Worm (Caenorhabditis elegans) whole organism, L2 larva: ENCODE measurements around the gene fbxa-169.
A peak's percentile ranks its signal among the peaks of the same experiment; 100 is the strongest.

Experiments used
- Y55F3AM.14 ChIP-seq: fragments of 200-800 bp; sonication (Bioruptor generic); optimal IDR thresholded peaks from 2 replicates; lab custom pipeline; 2018; ENCODE audit warnings: mild to moderate bottlenecking, missing genetic modification characterization, missing compliant biosample characterization
- ZK546.5 ChIP-seq: sonication (generic microtip); optimal IDR thresholded peaks from 2 replicates; lab custom pipeline; 2017; ENCODE audit warnings: missing biosample characterization, missing genetic modification characterization
- alr-1 ChIP-seq: fragments of 150-350 bp; optimal IDR thresholded peaks from 2 replicates; lab custom pipeline; 2014; ENCODE audit warnings: missing biosample characterization, missing genetic modification characterization
- aly-2 ChIP-seq: fragments of 150-350 bp; optimal IDR thresholded peaks from 2 replicates; lab custom pipeline; 2014; ENCODE audit warnings: missing biosample characterization, missing genetic modification characterization
- ama-1 ChIP-seq: fragments of 150-350 bp; optimal IDR thresholded peaks from 2 replicates; lab custom pipeline; 2018; ENCODE audit warnings: inconsistent platforms
- blmp-1 ChIP-seq: sonication (generic microtip); optimal IDR thresholded peaks from 2 replicates; lab custom pipeline; 2017; ENCODE audit warnings: missing genetic modification characterization, mild to moderate bottlenecking, missing compliant biosample characterization, antibody characterized with exemption, moderate library complexity; ENCODE audit not compliant: insufficient read depth
- elt-1 ChIP-seq: fragments of 150-350 bp; optimal IDR thresholded peaks from 2 replicates; lab custom pipeline; 2014; ENCODE audit warnings: missing biosample characterization, missing genetic modification characterization
- elt-3 ChIP-seq: sonication (generic microtip); optimal IDR thresholded peaks from 2 replicates; lab custom pipeline; 2017; ENCODE audit warnings: missing biosample characterization, missing genetic modification characterization
- fos-1 ChIP-seq: fragments of 150-350 bp; optimal IDR thresholded peaks from 2 replicates; lab custom pipeline; 2014; ENCODE audit warnings: missing biosample characterization, missing genetic modification characterization
- gmeb-1 ChIP-seq: fragments of 150-350 bp; optimal IDR thresholded peaks from 2 replicates; lab custom pipeline; 2014; ENCODE audit warnings: missing biosample characterization, missing genetic modification characterization
- lin-11 ChIP-seq: fragments of 150-350 bp; sonication (generic microtip); optimal IDR thresholded peaks from 2 replicates; lab custom pipeline; 2014; ENCODE audit warnings: missing biosample characterization, missing genetic modification characterization, inconsistent platforms, mixed read lengths
- lin-13 ChIP-seq: fragments of 150-350 bp; optimal IDR thresholded peaks from 2 replicates; lab custom pipeline; 2014; ENCODE audit warnings: missing biosample characterization, missing genetic modification reagents, missing genetic modification characterization
- lsy-2 ChIP-seq, 2 experiments: fragments of 150-350 bp in 1 of 2; sonication (generic microtip) in 1 of 2; optimal IDR thresholded peaks; 2 replicates each; lab custom pipeline; 2014 to 2017; ENCODE audit warnings: missing biosample characterization in 2 of 2, missing genetic modification characterization in 2 of 2
- nhr-10 ChIP-seq: sonication (generic microtip); optimal IDR thresholded peaks from 2 replicates; lab custom pipeline; 2017; ENCODE audit warnings: missing biosample characterization, missing genetic modification characterization
- nhr-11 ChIP-seq: fragments of 150-350 bp; optimal IDR thresholded peaks from 2 replicates; lab custom pipeline; 2014; ENCODE audit warnings: missing biosample characterization, missing genetic modification characterization
- nhr-21 ChIP-seq: fragments of 150-350 bp; optimal IDR thresholded peaks from 2 replicates; lab custom pipeline; 2014; ENCODE audit warnings: missing biosample characterization, missing genetic modification characterization
- nhr-23 ChIP-seq: fragments of 150-350 bp; optimal IDR thresholded peaks from 2 replicates; lab custom pipeline; 2014; ENCODE audit warnings: missing biosample characterization, missing genetic modification reagents, missing genetic modification characterization
- nhr-237 ChIP-seq: fragments of 150-350 bp; optimal IDR thresholded peaks from 2 replicates; lab custom pipeline; 2014; ENCODE audit warnings: missing biosample characterization, missing genetic modification characterization
- nhr-77 ChIP-seq: fragments of 150-350 bp; optimal IDR thresholded peaks from 2 replicates; lab custom pipeline; 2014; ENCODE audit warnings: missing biosample characterization, missing genetic modification characterization
- peb-1 ChIP-seq: fragments of 150-350 bp; optimal IDR thresholded peaks from 2 replicates; lab custom pipeline; 2014; ENCODE audit warnings: missing biosample characterization, missing genetic modification characterization
- sem-4 ChIP-seq: fragments of 150-350 bp; optimal IDR thresholded peaks from 2 replicates; lab custom pipeline; 2014; ENCODE audit warnings: missing biosample characterization, missing genetic modification reagents, missing genetic modification characterization
- skn-1 ChIP-seq: sonication (generic microtip); optimal IDR thresholded peaks from 2 replicates; lab custom pipeline; 2017; ENCODE audit warnings: missing biosample characterization, missing genetic modification characterization
- sma-3 ChIP-seq: sonication (generic microtip); optimal IDR thresholded peaks from 2 replicates; lab custom pipeline; 2016; ENCODE audit warnings: missing genetic modification reagents, missing genetic modification characterization, missing compliant biosample characterization
- sma-9 ChIP-seq, 2 experiments: fragments of 150-350 bp in 1 of 2; sonication (generic microtip) in 1 of 2; optimal IDR thresholded peaks; 2 replicates each; lab custom pipeline; 2014 to 2016; ENCODE audit warnings: missing genetic modification characterization in 2 of 2, mild to moderate bottlenecking in 1 of 2, missing biosample characterization in 1 of 2, missing compliant biosample characterization in 1 of 2, missing genetic modification reagents in 1 of 2, moderate library complexity in 1 of 2
- snpc-4 ChIP-seq: fragments of 150-350 bp; optimal IDR thresholded peaks from 2 replicates; lab custom pipeline; 2014; ENCODE audit warnings: missing biosample characterization, missing genetic modification characterization
- unc-55 ChIP-seq: fragments of 150-350 bp; sonication (generic microtip); optimal IDR thresholded peaks from 3 replicates; lab custom pipeline; 2014; ENCODE audit warnings: missing biosample characterization, missing genetic modification reagents, missing genetic modification characterization
- unc-62 ChIP-seq: fragments of 150-350 bp; optimal IDR thresholded peaks from 2 replicates; lab custom pipeline; 2014; ENCODE audit warnings: missing biosample characterization, missing genetic modification reagents, missing genetic modification characterization
- ztf-11 ChIP-seq: sonication (generic microtip); optimal IDR thresholded peaks from 2 replicates; lab custom pipeline; 2017; ENCODE audit warnings: missing biosample characterization, missing genetic modification characterization
- ztf-4 ChIP-seq: fragments of 150-350 bp; optimal IDR thresholded peaks from 2 replicates; lab custom pipeline; 2014; ENCODE audit warnings: missing biosample characterization, missing genetic modification characterization

fbxa-169 gene

DNA sequence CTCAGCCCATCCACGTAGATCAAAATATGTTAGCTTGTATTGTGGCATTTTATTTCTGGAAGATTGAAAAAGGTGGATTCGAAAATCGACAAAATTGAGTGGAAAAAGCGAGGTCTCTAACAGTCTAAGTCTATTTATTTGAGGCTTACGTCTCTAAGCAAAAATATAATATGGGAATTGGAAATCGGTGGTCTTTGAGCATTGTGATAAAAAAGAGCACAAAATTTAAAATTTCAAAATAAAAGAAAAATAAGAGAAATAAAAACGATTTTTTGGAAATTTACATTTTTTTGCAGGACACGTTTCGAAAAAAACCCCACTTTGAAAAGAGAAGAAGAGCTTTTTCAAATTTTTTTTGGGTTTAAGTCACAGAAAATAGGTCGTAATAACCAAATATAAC lies 35.2 kb upstream of the fbxa-169 start, which contains the start of gene gst-15:
Gene gst-15, minus strand, starts transcription at position 101 of the 400 bp plus-strand sequence.
- no peak for TF ChIP-seq ama-1 (lab: Kevin White, UChicago)
- TF ChIP-seq fos-1 (tag; lab: Kevin White, UChicago): no peak
- no peak for TF ChIP-seq ztf-11 (tag; lab: Kevin White, UChicago)
- TF ChIP-seq blmp-1 (tag; lab: Kevin White, UChicago): no peak
- no peak for TF ChIP-seq snpc-4 (tag; lab: Kevin White, UChicago)
- no peak for TF ChIP-seq unc-62 (GFP tag; lab: Kevin White, UChicago)
- no peak for TF ChIP-seq elt-1 (tag; lab: Kevin White, UChicago)

ce11 chrII:13614516-13614915 lies 33.8 kb upstream of the fbxa-169 start:
- TF ChIP-seq gmeb-1 (tag; lab: Kevin White, UChicago) (no peak), ztf-11 (tag; lab: Kevin White, UChicago) (no peak), ZK546.5 (tag; lab: Kevin White, UChicago) (no peak), ztf-4 (tag; lab: Kevin White, UChicago) (no peak), lin-11 (tag; lab: Kevin White, UChicago) (no peak), nhr-10 (tag; lab: Kevin White, UChicago) (no peak), nhr-23 (tag; lab: Kevin White, UChicago) (no peak), nhr-11 (no peak), sma-9 (GFP tag; optimal IDR thresholded peaks at IDR 0.05; lab: Kevin White, UChicago) (no peak), sma-9 (tag; optimal IDR thresholded peaks at IDR 0.05; lab: Kevin White, UChicago) (no peak), fos-1 (tag; lab: Kevin White, UChicago) (no peak)

DNA sequence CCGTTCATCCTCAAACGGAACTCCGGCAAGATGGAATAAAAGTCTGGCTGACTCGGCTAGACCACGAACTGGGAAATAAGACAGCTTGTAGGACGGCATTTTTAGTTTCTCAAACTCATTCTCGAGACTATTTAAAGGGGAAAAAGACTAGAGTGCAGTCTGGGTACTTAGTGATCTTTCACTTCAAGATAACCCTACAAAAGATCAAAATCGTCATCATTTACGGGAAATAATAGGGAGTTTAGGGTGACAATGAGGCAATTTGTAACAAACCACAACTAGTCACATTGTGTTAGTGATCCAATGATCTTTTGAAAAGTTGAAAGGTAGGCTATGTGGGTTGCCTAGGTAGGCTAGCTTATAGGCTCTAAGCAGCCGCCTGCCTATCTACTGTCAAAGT lies 32.3 kb upstream of the fbxa-169 start, which contains the start of gene gst-14:
Gene gst-14, minus strand, starts transcription at position 101 of the 400 bp plus-strand sequence.
- no peak for TF ChIP-seq unc-55
- TF ChIP-seq Y55F3AM.14 (GFP tag; lab: Kevin White, UChicago): no peak
- TF ChIP-seq unc-62 (GFP tag; lab: Kevin White, UChicago): no peak
- no peak for TF ChIP-seq ama-1 (lab: Kevin White, UChicago)
- no peak for TF ChIP-seq aly-2 (tag; lab: Kevin White, UChicago)
- no peak for TF ChIP-seq alr-1 (tag; lab: Kevin White, UChicago)
- no peak for TF ChIP-seq nhr-10 (tag; lab: Kevin White, UChicago)
- no peak for TF ChIP-seq skn-1 (tag; lab: Kevin White, UChicago)

ce11 chrII:13617808-13618207 lies 30.5 kb upstream of the fbxa-169 start, which contains the start of gene gst-12:
Gene gst-12 (minus strand): TSS chrII:13618061.
- TF ChIP-seq fos-1 (tag; lab: Kevin White, UChicago): no peak
- peak; percentile 63 for TF ChIP-seq sma-9 (GFP tag; optimal IDR thresholded peaks at IDR 0.05; lab: Kevin White, UChicago)
- no peak for TF ChIP-seq sma-9 (tag; optimal IDR thresholded peaks at IDR 0.05; lab: Kevin White, UChicago)
- no peak for TF ChIP-seq sem-4 (tag; lab: Kevin White, UChicago)
- peak; percentile 61 for TF ChIP-seq nhr-21 (tag; lab: Kevin White, UChicago)

DNA sequence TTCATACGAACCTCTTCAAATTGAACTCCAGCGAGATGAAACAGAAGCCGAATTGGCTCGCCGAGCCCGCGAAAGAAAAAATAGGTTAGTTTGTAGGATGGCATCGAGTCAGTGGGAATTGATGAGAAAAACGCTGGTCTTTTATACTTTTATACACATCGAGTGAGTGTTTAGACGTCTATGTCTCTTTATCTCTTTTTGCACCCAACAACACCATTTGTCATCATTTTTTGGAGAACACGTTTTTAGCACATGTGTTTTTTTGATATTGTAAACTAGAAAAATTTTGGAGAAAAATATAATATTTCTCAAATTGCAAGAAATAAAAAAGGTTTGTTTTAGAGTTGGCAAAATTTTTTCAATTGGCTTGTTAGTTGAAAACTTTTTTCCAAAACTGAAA lies 24.0 kb upstream of the fbxa-169 start, which contains the start of gene gst-16:
Gene gst-16, minus strand, starts transcription at position 111 of the 400 bp plus-strand sequence.
- TF ChIP-seq nhr-237 (tag; lab: Kevin White, UChicago) (no peak), skn-1 (tag; lab: Kevin White, UChicago) (peak; percentile 70)

DNA sequence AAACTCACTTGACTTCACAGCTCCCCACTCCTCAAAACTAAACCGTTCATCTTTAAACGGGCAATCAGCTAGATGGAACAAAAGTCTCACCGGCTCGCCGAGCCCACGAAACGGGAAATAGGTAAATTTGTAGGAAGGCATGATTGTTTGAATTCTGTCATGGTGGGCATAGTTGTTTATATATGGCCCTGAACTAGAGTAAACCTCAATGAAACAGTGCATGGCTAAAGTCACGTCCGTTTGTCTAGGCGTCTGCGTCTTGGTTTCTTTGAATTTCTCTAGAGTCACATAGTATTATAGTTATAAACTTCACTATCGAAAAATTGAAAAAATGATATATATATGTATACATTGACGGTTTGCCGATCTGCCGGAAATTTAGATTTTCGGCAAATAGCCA lies 21.3 kb upstream of the fbxa-169 start, which contains the start of gene gst-19:
Gene gst-19, minus strand, starts transcription at position 145 of the 400 bp plus-strand sequence.
- TF ChIP-seq lsy-2 (tag; optimal IDR thresholded peaks at IDR 0.05; lab: Kevin White, UChicago) (no peak), ama-1 (lab: Kevin White, UChicago) (no peak), peb-1 (tag; lab: Kevin White, UChicago) (no peak), alr-1 (tag; lab: Kevin White, UChicago) (no peak), elt-3 (tag; lab: Kevin White, UChicago) (no peak), gmeb-1 (tag; lab: Kevin White, UChicago) (no peak), nhr-77 (no peak), sma-3 (GFP tag; lab: Kevin White, UChicago) (no peak), lin-13 (no peak)
